Fruit fly (Drosophila melanogaster): ENCODE measurements around the gene ND-B14.5A.
A peak's percentile ranks its signal among the peaks of the same experiment; 100 is the strongest.

The ND-B14.5A gene

DNA sequence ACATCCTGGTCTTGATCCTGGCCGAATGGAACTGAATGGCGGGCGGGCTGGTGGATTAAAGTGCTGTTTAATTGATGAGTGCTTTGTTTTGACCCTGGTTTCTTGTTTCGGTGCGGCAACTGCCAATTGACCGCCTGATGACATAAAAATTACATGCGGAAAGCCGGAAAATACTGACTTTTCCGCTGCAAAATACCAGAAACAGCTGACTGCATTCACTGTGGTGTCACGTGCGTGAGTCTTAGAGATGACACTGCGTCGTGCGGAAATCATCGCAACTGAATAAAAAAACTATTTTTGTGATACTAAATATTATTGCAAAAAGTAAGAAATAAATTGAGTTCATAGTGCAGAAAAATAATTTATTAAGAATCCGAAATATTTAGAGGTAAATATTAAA is 22.8 kb upstream of the ND-B14.5A start, which contains the start of gene bcn92 (continued):
- peak; percentile 90 for TF ChIP-seq BEAF-32 (GFP tag; optimal IDR thresholded peaks at IDR 0.05)
- no peak for TF ChIP-seq CG10274 (GFP tag; optimal IDR thresholded peaks at IDR 0.05)
- TF ChIP-seq CG5245 (GFP tag; optimal IDR thresholded peaks at IDR 0.05), result no peak
- TF ChIP-seq Adf1 (GFP tag; IDR thresholded peaks at IDR 0.05), result 0 out of 2 replicates have a peak, but pooled peaks have one; percentile 13
- no peak for TF ChIP-seq ap (GFP tag; IDR thresholded peaks at IDR 0.05)
- TF ChIP-seq dysf (GFP tag; IDR thresholded peaks at IDR 0.05), result no peak
- TF ChIP-seq CG14860 (GFP tag; IDR thresholded peaks at IDR 0.05; ENCODE audit: partially characterized antibody), result peak; percentile 92
- no peak for TF ChIP-seq klu (GFP tag; IDR thresholded peaks at IDR 0.05)
- TF ChIP-seq stc (GFP tag; IDR thresholded peaks at IDR 0.05), result 0 out of 2 replicates have a peak, but pooled peaks have one; percentile 9
- TF ChIP-seq CG6689 (GFP tag; IDR thresholded peaks at IDR 0.05), result peak; percentile 18; the same call in 1 of the 2 replicates
- no peak for TF ChIP-seq CG4854 (GFP tag; optimal IDR thresholded peaks at IDR 0.05)
- peak; percentile 42; the same call in 1 of the 2 replicates for TF ChIP-seq sisA (GFP tag; IDR thresholded peaks at IDR 0.05)
- TF ChIP-seq NfI (GFP tag; optimal IDR thresholded peaks at IDR 0.05), result peak; percentile 17
- TF ChIP-seq Taf1 (GFP tag; IDR thresholded peaks at IDR 0.05), result no peak
- peak; percentile 54 for TF ChIP-seq mam (GFP tag; optimal IDR thresholded peaks at IDR 0.05)
- peak; percentile 26 for TF ChIP-seq CG30020 (tag; optimal IDR thresholded peaks at IDR 0.05)
- peak; percentile 33; the same call in 1 of the 2 replicates for TF ChIP-seq CG14441 (GFP tag; IDR thresholded peaks at IDR 0.05)
- no peak for TF ChIP-seq wdn (GFP tag; IDR thresholded peaks at IDR 0.05)
- TF ChIP-seq Hsf (GFP tag; optimal IDR thresholded peaks at IDR 0.05), result peak; percentile 62
- TF ChIP-seq CG12104 (GFP tag; optimal IDR thresholded peaks at IDR 0.05), result no peak
- no peak for TF ChIP-seq toy (GFP tag; IDR thresholded peaks at IDR 0.05)
- TF ChIP-seq CG13775 (GFP tag; optimal IDR thresholded peaks at IDR 0.05), result peak; percentile 38
- TF ChIP-seq ab (GFP tag; optimal IDR thresholded peaks at IDR 0.05), result no peak
- no peak for TF ChIP-seq Nf-YA (GFP tag; IDR thresholded peaks at IDR 0.05)
- TF ChIP-seq Dbx (GFP tag; IDR thresholded peaks at IDR 0.05), result peak; percentile 70
- no peak for TF ChIP-seq CG10654 (GFP tag; optimal IDR thresholded peaks at IDR 0.05)
- TF ChIP-seq pros (GFP tag; optimal IDR thresholded peaks at IDR 0.05), result no peak
- TF ChIP-seq CG3163 (GFP tag; optimal IDR thresholded peaks at IDR 0.05), result no peak
- TF ChIP-seq CG7839 (tag; optimal IDR thresholded peaks at IDR 0.05), result peak; percentile 30
- no peak for TF ChIP-seq CG15073 (GFP tag; optimal IDR thresholded peaks at IDR 0.05)
- TF ChIP-seq CG12769 (tag; optimal IDR thresholded peaks at IDR 0.05), result peak; percentile 46
- TF ChIP-seq unpg (GFP tag; optimal IDR thresholded peaks at IDR 0.05), result peak; percentile 8
- no peak for TF ChIP-seq emc (GFP tag; optimal IDR thresholded peaks at IDR 0.05)
- TF ChIP-seq CG4707 (GFP tag; optimal IDR thresholded peaks at IDR 0.05), result no peak
- TF ChIP-seq trem (tag; optimal IDR thresholded peaks at IDR 0.05), result peak; percentile 32
- peak; percentile 39; the same call in 1 of the 3 replicates for TF ChIP-seq CG17361 (GFP tag; IDR thresholded peaks at IDR 0.05)
- TF ChIP-seq Opbp (GFP tag; IDR thresholded peaks at IDR 0.05; ENCODE audit: partially characterized antibody), result peak; percentile 94
- peak; percentile 94 for TF ChIP-seq knrl (GFP tag; IDR thresholded peaks at IDR 0.05; ENCODE audit: partially characterized antibody)
- TF ChIP-seq sr (GFP tag; IDR thresholded peaks at IDR 0.05), result no peak
- TF ChIP-seq br (optimal IDR thresholded peaks at IDR 0.05), result no peak
- no peak for TF ChIP-seq lov (optimal IDR thresholded peaks at IDR 0.05)
- no peak for TF ChIP-seq lov (GFP tag; IDR thresholded peaks at IDR 0.05)
- no peak for TF ChIP-seq corto (GFP tag; optimal IDR thresholded peaks at IDR 0.05)
- peak; percentile 91 for TF ChIP-seq MBD-R2 (GFP tag; IDR thresholded peaks at IDR 0.05)
- TF ChIP-seq amos (GFP tag; IDR thresholded peaks at IDR 0.05; ENCODE audit: partially characterized antibody), result peak; percentile 97
- no peak for TF ChIP-seq btn (GFP tag; optimal IDR thresholded peaks at IDR 0.05)
- no peak for TF ChIP-seq tgo (GFP tag; IDR thresholded peaks at IDR 0.05)
- TF ChIP-seq crc (GFP tag; optimal IDR thresholded peaks at IDR 0.05), result peak; percentile 6
- TF ChIP-seq croc (GFP tag; conservative IDR thresholded peaks at IDR 0.05), result no peak
- TF ChIP-seq CG14965 (GFP tag; optimal IDR thresholded peaks at IDR 0.05; ENCODE audit: borderline replicate concordance), result no peak
- peak in 1 of 2 experiments; percentile 12 for TF ChIP-seq Hr78 (GFP tag; optimal IDR thresholded peaks at IDR 0.05)
- peak; percentile 25 for TF ChIP-seq CG12942 (GFP tag; optimal IDR thresholded peaks at IDR 0.05)
